Worm (Caenorhabditis elegans): ENCODE results near the gene K07E8.6.

Gene K07E8.6

DNA sequence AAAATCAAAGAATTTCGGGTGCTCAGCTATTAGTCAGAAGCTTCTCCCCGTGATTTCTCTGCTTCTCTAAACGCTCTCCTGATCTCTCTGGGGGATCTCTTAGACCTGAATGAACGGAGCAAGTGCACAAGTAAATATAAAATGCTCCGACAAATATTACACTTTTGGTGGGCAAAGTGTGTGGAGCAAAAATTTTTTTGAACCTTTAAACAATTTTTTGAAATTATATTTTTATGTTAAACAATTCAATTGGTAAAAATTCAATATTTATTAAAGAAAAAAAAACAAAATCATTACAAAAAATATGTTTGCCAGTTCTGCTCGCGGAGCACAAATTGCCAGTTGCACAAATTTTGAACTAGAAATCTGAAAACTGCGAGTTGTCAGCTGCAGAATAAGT, at the start of gene K07E8.6:
TSS of gene K07E8.6 (minus strand) at position 101 of the 400 bp plus-strand sequence.
- TF ChIP-seq unc-62 (GFP tag; optimal IDR thresholded peaks at IDR 0.05): no peak

DNA sequence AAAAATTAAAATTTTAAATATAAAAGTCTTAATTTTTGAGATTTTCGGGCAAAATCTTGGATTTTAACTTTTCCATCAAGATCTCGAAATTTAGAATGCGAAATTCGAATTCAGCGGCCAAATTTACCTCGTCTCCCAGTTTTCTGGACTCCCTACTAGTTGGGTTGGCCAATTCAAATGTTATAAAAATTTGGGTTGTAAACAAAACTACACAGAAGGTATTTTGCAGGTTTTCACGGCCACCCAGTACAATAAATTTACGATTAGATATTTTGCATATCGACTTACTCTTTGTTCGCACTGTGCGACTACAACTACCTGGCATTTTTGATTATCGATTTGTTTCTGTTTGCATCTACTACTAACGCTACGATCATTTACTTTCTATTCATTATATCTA, 45.4 kb upstream of the K07E8.6 start, which contains the start of gene T02H6.5:
TSS of gene T02H6.5 (plus strand) at position 301 of the 400 bp plus-strand sequence.
- no peak for TF ChIP-seq unc-62 (GFP tag; optimal IDR thresholded peaks at IDR 0.05)

DNA sequence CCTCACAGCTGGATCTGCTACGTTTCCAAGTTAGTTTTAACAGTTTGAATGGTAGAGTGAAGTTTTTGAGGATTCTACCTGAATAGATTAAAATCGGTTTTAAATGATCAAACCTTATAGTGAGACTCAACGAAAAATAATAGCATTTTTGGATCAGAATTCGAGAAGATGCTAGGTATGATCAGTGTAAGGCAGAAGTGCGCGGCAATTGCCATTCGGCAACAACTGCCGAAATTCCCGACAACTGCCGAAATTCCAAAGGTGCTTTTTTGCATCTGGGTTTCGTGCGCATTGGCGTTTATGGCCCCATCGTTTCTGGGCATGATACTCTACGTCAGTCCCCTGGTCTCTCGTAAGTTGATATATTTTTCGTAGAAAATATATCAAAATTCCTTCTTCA, 44.1 kb upstream of the K07E8.6 start, which contains the start of gene T02H6.6:
TSS of gene T02H6.6 (plus strand) at position 301 of the 400 bp plus-strand sequence.
- no peak for TF ChIP-seq unc-62 (GFP tag; optimal IDR thresholded peaks at IDR 0.05)

DNA sequence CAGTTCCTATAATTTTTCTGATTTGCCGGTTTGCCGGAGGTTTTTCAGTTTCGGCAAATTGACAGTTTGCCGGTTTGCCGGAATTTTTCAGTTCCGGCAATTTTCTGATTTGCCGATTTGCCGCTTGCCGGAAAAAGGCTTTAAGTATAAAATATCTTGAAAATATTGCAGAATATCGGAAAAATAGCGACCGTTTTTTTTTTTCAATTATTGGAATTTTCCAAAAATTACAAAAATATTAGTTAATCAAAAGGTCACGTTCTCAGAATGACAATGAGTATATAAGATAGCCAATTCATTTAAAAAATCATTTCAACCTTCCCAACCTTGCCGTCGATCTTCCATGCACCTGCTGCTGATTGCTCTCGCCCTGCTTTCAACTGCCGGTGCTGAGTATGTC, 43.0 kb upstream of the K07E8.6 start, which contains the start of gene T02H6.7:
TSS of gene T02H6.7 (plus strand) at position 301 of the 400 bp plus-strand sequence.
- TF ChIP-seq unc-62 (GFP tag; optimal IDR thresholded peaks at IDR 0.05): no peak

ce11 chrII:680612-681011, 41.2 kb upstream of the K07E8.6 start, which contains the start of the genes T02H6.10 and T02H6.8:
Gene T02H6.10 (minus strand): TSS chrII:680712.
Gene T02H6.8 (plus strand): TSS chrII:680832.
- TF ChIP-seq unc-62 (GFP tag; optimal IDR thresholded peaks at IDR 0.05): no peak

ce11 chrII:678581-678980, 39.2 kb upstream of the K07E8.6 start, which contains the start of gene T02H6.9:
Gene T02H6.9 (plus strand): TSS chrII:678881.
- no peak for TF ChIP-seq unc-62 (GFP tag; optimal IDR thresholded peaks at IDR 0.05)

- TF ChIP-seq unc-62 (GFP tag; optimal IDR thresholded peaks at IDR 0.05): no peak
Measured at ce11 chrII:675822-676221, 36.5 kb upstream of the K07E8.6 start.

ce11 chrII:675303-675702, 35.9 kb upstream of the K07E8.6 start, which contains the start of gene Y39F10C.1:
Gene Y39F10C.1 (plus strand): TSS chrII:675603.
- TF ChIP-seq unc-62 (GFP tag; optimal IDR thresholded peaks at IDR 0.05): no peak

- no peak for TF ChIP-seq unc-62 (GFP tag; optimal IDR thresholded peaks at IDR 0.05)
Measured at ce11 chrII:674116-674515, 34.7 kb upstream of the K07E8.6 start, which contains the start of gene Y39F10C.3. Gene Y39F10C.3 (plus strand): TSS chrII:674416.

DNA sequence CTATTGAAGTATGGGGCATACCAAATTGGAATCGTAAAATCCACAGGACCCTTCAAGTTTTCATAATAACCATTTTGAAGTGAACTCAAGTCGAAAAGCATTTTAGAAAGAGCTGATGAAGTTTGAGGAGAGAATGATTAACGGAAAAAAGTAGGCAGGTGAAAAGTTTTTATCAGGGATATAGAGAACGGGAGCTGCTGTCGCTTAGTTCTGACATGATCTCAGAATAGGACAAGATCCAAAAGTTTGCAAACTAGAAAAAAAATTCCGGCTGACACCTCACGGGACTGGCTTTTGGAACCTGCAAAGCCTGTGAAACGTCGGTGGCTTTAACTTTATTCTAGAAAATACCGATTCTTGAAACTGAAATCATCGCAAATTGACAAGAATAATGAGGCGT, 31.7 kb upstream of the K07E8.6 start, which contains the start of gene sri-46:
TSS of gene sri-46 (minus strand) at position 101 of the 400 bp plus-strand sequence.
- no peak for TF ChIP-seq unc-62 (GFP tag; optimal IDR thresholded peaks at IDR 0.05)

DNA sequence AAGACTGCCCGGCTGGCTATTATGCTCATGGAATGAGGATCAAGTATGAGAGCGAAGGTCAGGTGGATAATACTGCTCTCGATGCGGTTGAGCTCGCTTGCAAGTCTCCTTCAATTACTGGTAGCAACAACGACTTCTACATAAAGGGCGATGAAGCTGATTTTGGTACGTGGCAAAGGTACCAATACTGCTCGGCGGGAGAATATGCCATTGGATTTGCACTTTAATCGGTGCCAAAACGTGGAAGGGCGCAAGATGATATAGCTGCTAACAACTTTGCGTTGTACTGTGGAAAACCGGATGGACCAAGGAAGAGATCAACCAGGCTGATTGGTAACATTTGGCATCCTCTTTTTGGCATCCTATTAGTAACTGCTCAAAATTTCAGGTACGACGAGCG, 28.5 kb upstream of the K07E8.6 start:
- no peak for TF ChIP-seq unc-62 (GFP tag; optimal IDR thresholded peaks at IDR 0.05)

- no peak for TF ChIP-seq unc-62 (GFP tag; optimal IDR thresholded peaks at IDR 0.05)
Measured at ce11 chrII:661696-662095, 22.3 kb upstream of the K07E8.6 start, which contains the start of gene sri-45. Gene sri-45 (minus strand): TSS chrII:661796.

- TF ChIP-seq unc-62 (GFP tag; optimal IDR thresholded peaks at IDR 0.05): no peak
Measured at ce11 chrII:658369-658768, 19.0 kb upstream of the K07E8.6 start, which contains the start of gene sdz-24. Gene sdz-24 (plus strand): TSS chrII:658669.

ce11 chrII:651324-651723, 12.0 kb upstream of the K07E8.6 start:
- no peak for TF ChIP-seq unc-62 (GFP tag; optimal IDR thresholded peaks at IDR 0.05)

DNA sequence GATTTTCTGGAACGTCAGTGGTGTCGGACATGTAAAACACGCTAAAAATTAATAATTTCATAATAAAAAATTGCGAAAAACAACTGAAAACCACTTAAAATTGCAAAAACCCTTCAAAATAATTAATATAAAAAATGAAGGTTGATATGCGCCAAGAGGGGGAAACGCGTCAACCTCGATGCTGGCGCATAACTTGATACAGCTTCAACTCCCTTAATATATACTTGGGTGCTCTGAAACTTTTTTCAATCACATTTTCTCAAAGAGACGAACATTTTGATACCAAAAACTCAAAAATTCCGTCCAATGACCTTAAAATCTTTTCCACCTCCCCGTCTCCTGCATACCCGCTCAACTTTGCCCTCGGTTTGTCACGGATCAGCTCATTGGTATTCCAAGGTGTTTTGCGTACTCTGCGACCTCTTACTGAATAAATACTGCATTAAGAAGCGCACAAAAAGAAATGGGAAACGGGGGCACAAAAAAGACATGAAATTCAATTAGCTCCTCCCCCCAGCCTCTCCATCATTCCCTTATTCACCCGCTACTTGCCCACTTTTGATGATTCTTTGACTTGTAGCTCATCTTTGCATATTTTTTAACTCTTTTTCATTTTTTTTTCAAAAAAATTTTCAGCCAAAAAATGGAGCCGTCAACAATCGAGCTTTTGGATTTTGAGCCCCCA, 11.1 kb upstream of the K07E8.6 start, which contains the start of the genes K07E8.7 and frpr-14:
TSS of gene K07E8.7 (minus strand) at position 47 of the 685 bp plus-strand sequence.
TSS of gene frpr-14 (plus strand) at position 635 of the 685 bp plus-strand sequence.
- no peak for TF ChIP-seq unc-62 (GFP tag; optimal IDR thresholded peaks at IDR 0.05)

- no peak for TF ChIP-seq unc-62 (GFP tag; optimal IDR thresholded peaks at IDR 0.05)
Measured at ce11 chrII:643733-644132, 4.4 kb upstream of the K07E8.6 start.

DNA sequence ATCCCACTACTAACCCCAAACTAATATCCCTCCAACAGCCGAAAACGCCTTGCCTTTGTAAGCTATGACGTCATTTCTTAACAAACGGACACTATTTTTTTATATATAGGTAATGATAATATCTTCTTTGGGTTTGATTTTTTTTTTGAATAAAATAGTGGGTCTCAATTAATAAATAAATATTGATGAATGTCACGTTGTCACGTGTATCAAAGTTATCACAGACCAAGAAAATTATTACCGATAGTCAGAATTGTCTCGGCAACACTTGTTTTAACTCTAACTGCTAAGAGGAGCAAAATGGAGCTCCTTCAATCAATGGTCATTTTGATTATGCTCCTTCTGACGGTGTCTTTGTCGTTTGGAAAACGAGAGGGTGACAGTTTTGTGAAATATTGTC, 5.4 kb downstream of the K07E8.6 start, which contains the start of gene T04B8.1:
TSS of gene T04B8.1 (plus strand) at position 301 of the 400 bp plus-strand sequence.
- TF ChIP-seq unc-62 (GFP tag; optimal IDR thresholded peaks at IDR 0.05): no peak

Data from whole organism, dauer.